Worm (Caenorhabditis elegans) whole organism, early embryonic: ENCODE measurements around the gene F01D5.2.

Experiments
- ama-1 ChIP-seq: fragments of 150-350 bp; optimal IDR thresholded peaks from 2 replicates; lab custom pipeline; 2014
- flt-1 ChIP-seq: fragments of 200-800 bp; sonication (Bioruptor generic); IDR thresholded peaks from 2 replicates; pipeline ENCODE4 v1.3.6; 2022; ENCODE audit warnings: missing genetic modification characterization, missing compliant biosample characterization
- hnd-1 ChIP-seq: sonication (generic microtip); optimal IDR thresholded peaks from 2 replicates; lab custom pipeline; 2016; ENCODE audit warnings: missing genetic modification characterization, missing compliant biosample characterization
- tra-4 ChIP-seq: sonication (generic microtip); optimal IDR thresholded peaks from 2 replicates; lab custom pipeline; 2017; ENCODE audit warnings: missing genetic modification characterization, missing compliant biosample characterization

- TF ChIP-seq flt-1 = no peak
- TF ChIP-seq hnd-1 (tag; lab: Kevin White, UChicago) = no peak
- no peak for TF ChIP-seq ama-1 (lab: Kevin White, UChicago)
- TF ChIP-seq tra-4 (tag; lab: Kevin White, UChicago) = no peak
Observed at ce11 chrII:14042836-14043604, 44.2 kb upstream of the F01D5.2 start.
